Fruit fly (Drosophila melanogaster): Measurements from ENCODE around the gene CG12531.

Gene CG12531

dm6 chrX:19730844-19731243 lies 12.1 kb downstream of the CG12531 start, which contains the start of gene AP-1-2beta (continued):
- TF ChIP-seq CG10431 (GFP tag; optimal IDR thresholded peaks at IDR 0.05) (no peak), ab (GFP tag; optimal IDR thresholded peaks at IDR 0.05) (no peak), insv (GFP tag; optimal IDR thresholded peaks at IDR 0.05) (no peak), CG14667 (GFP tag; IDR thresholded peaks at IDR 0.05) (no peak), CG12942 (GFP tag; optimal IDR thresholded peaks at IDR 0.05) (no peak), CG4360 (GFP tag; IDR thresholded peaks at IDR 0.05) (no peak), CG6854 (GFP tag; optimal IDR thresholded peaks at IDR 0.05) (no peak), ash1 (GFP tag; optimal IDR thresholded peaks at IDR 0.05) (no peak), NC2α (GFP tag; optimal IDR thresholded peaks at IDR 0.05) (no peak), Taf1 (GFP tag; IDR thresholded peaks at IDR 0.05) (no peak), CG13296 (GFP tag; optimal IDR thresholded peaks at IDR 0.05) (no peak), bigmax (GFP tag; optimal IDR thresholded peaks at IDR 0.05) (no peak), abd-A (tag; optimal IDR thresholded peaks at IDR 0.05) (no peak), Jarid2 (GFP tag; optimal IDR thresholded peaks at IDR 0.05) (no peak), CG11085 (GFP tag; IDR thresholded peaks at IDR 0.05) (no peak), CG3838 (GFP tag; optimal IDR thresholded peaks at IDR 0.05) (no peak), Mrtf (GFP tag; IDR thresholded peaks at IDR 0.05) (no peak), Doc3 (GFP tag; IDR thresholded peaks at IDR 0.05; ENCODE audit: partially characterized antibody) (no peak), CG11696 (GFP tag; IDR thresholded peaks at IDR 0.05) (no peak), Oaz (GFP tag; IDR thresholded peaks at IDR 0.05) (no peak), Pdp1 (GFP tag; optimal IDR thresholded peaks at IDR 0.05) (no peak), maf-S (GFP tag; optimal IDR thresholded peaks at IDR 0.05) (no peak), Hr39 (optimal IDR thresholded peaks at IDR 0.05) (no peak), schlank (tag; optimal IDR thresholded peaks at IDR 0.05) (no peak), Xbp1 (GFP tag; optimal IDR thresholded peaks at IDR 0.05) (no peak), CG9797 (GFP tag; optimal IDR thresholded peaks at IDR 0.05) (peak; percentile 75), toy (GFP tag; IDR thresholded peaks at IDR 0.05) (no peak), Side (GFP tag; optimal IDR thresholded peaks at IDR 0.05) (no peak), Bgb (GFP tag; IDR thresholded peaks at IDR 0.05; ENCODE audit: partially characterized antibody) (no peak), HmgD (GFP tag; optimal IDR thresholded peaks at IDR 0.05) (no peak), sr (GFP tag; IDR thresholded peaks at IDR 0.05) (no peak), Hsf (GFP tag; optimal IDR thresholded peaks at IDR 0.05) (no peak), lilli (GFP tag; optimal IDR thresholded peaks at IDR 0.05) (no peak), CG12659 (GFP tag; optimal IDR thresholded peaks at IDR 0.05) (peak; percentile 21), Poxn (GFP tag; IDR thresholded peaks at IDR 0.05) (no peak), sna (GFP tag; IDR thresholded peaks at IDR 0.05; ENCODE audit: partially characterized antibody) (0 out of 2 replicates have a peak, but pooled peaks have one; percentile 21), Gsc (GFP tag; IDR thresholded peaks at IDR 0.05) (no peak), phol (tag; optimal IDR thresholded peaks at IDR 0.05) (no peak), CG10959 (GFP tag; IDR thresholded peaks at IDR 0.05) (no peak), E2f2 (GFP tag; IDR thresholded peaks at IDR 0.05) (peak; percentile 79), trem (tag; optimal IDR thresholded peaks at IDR 0.05) (peak; percentile 43), CG15479 (GFP tag; optimal IDR thresholded peaks at IDR 0.05) (no peak), CG11723 (GFP tag; optimal IDR thresholded peaks at IDR 0.05) (no peak), chinmo (GFP tag; IDR thresholded peaks at IDR 0.05; ENCODE audit: partially characterized antibody) (no peak), Myb (GFP tag; optimal IDR thresholded peaks at IDR 0.05) (peak; percentile 76), peb (GFP tag; IDR thresholded peaks at IDR 0.05) (no peak), caup (GFP tag; optimal IDR thresholded peaks at IDR 0.05; ENCODE audit: severe bottlenecking) (no peak), CG14441 (GFP tag; IDR thresholded peaks at IDR 0.05) (no peak), crol (GFP tag; IDR thresholded peaks at IDR 0.05) (no peak), CG34422 (GFP tag; IDR thresholded peaks at IDR 0.05) (no peak), CG4282 (GFP tag; optimal IDR thresholded peaks at IDR 0.05) (no peak), CG5180 (GFP tag; optimal IDR thresholded peaks at IDR 0.05) (no peak)
